Fruit fly (Drosophila melanogaster) whole organism, wandering third instar larva: ENCODE data around the gene Tm2.
A peak's percentile ranks its signal among the peaks of the same experiment; 100 is the strongest.

Source experiments
- Abd-B ChIP-seq: fragments of >200 bp; optimal IDR thresholded peaks from 2 replicates; lab custom pipeline; 2017; ENCODE audit warnings: missing biosample characterization, missing genetic modification characterization
- CG32264 ChIP-seq: fragments of 200-800 bp; sonication (Bioruptor generic); optimal IDR thresholded peaks from 2 replicates; lab custom pipeline; 2016; ENCODE audit warnings: missing biosample characterization, missing genetic modification characterization
- CG9705 ChIP-seq: fragments of 200-800 bp; sonication (Bioruptor generic); optimal IDR thresholded peaks from 2 replicates; lab custom pipeline; 2018; ENCODE audit warnings: missing biosample characterization, mild to moderate bottlenecking, missing genetic modification characterization
- CrebA ChIP-seq: fragments of 200-800 bp; sonication (Bioruptor generic); optimal IDR thresholded peaks from 2 replicates; lab custom pipeline; 2016; ENCODE audit warnings: missing biosample characterization, mild to moderate bottlenecking, missing genetic modification characterization, borderline replicate concordance
- Dfd ChIP-seq: fragments of >200 bp; optimal IDR thresholded peaks from 2 replicates; lab custom pipeline; 2017; ENCODE audit warnings: missing biosample characterization, missing genetic modification characterization
- Dif ChIP-seq: fragments of 200-275, 200-300 bp; sonication (Bioruptor generic); optimal IDR thresholded peaks from 2 replicates; lab custom pipeline; 2018; ENCODE audit warnings: missing biosample characterization, missing genetic modification characterization; ENCODE audit not compliant: partially characterized antibody
- GATAd ChIP-seq: sonication (Bioruptor generic); optimal IDR thresholded peaks from 2 replicates; lab custom pipeline; 2016; ENCODE audit warnings: missing biosample characterization, missing genetic modification characterization
- HLH106 ChIP-seq: fragments of 200-800 bp; optimal IDR thresholded peaks from 3 replicates; lab custom pipeline; 2019; ENCODE audit warnings: missing biosample characterization, mild to moderate bottlenecking, missing genetic modification characterization, moderate library complexity
- Hnf4 ChIP-seq: fragments of 200-800 bp; sonication (Bioruptor generic); optimal IDR thresholded peaks from 2 replicates; lab custom pipeline; 2016; ENCODE audit warnings: missing biosample characterization, mild to moderate bottlenecking, missing genetic modification characterization
- Hr78 ChIP-seq: fragments of >200 bp; optimal IDR thresholded peaks from 2 replicates; lab custom pipeline; 2017; ENCODE audit warnings: missing biosample characterization, missing genetic modification characterization
- Hr83 ChIP-seq: fragments of 200-300 bp; sonication (Bioruptor generic); optimal IDR thresholded peaks from 2 replicates; lab custom pipeline; 2016; ENCODE audit warnings: missing biosample characterization, mild to moderate bottlenecking, missing genetic modification characterization, moderate library complexity; ENCODE audit not compliant: poor library complexity, severe bottlenecking
- Jra ChIP-seq: sonication (Bioruptor generic); optimal IDR thresholded peaks from 2 replicates; lab custom pipeline; 2016; ENCODE audit warnings: missing biosample characterization, missing genetic modification characterization
- Mio ChIP-seq: sonication (Bioruptor generic); optimal IDR thresholded peaks from 2 replicates; lab custom pipeline; 2016; ENCODE audit warnings: missing biosample characterization, missing genetic modification characterization
- Myc ChIP-seq: fragments of >200 bp; optimal IDR thresholded peaks from 2 replicates; lab custom pipeline; 2017
- N ChIP-seq: fragments of >200 bp; optimal IDR thresholded peaks from 2 replicates; lab custom pipeline; 2018; ENCODE audit warnings: missing biosample characterization, missing external identifiers, missing genetic modification characterization
- OdsH ChIP-seq: fragments of 200-800 bp; sonication (Bioruptor generic); optimal IDR thresholded peaks from 2 replicates; lab custom pipeline; 2016; ENCODE audit warnings: missing biosample characterization, mild to moderate bottlenecking, missing genetic modification characterization
- Rel ChIP-seq, 2 experiments: fragments of 200-800 bp; sonication (Bioruptor generic) in 1 of 2; optimal IDR thresholded peaks; 2 replicates in 1 of 2; 3 replicates in 1 of 2; lab custom pipeline; 2016 to 2019; ENCODE audit warnings: mild to moderate bottlenecking in 2 of 2, missing biosample characterization in 2 of 2, missing genetic modification characterization in 2 of 2, moderate library complexity in 1 of 2
- Sp1 ChIP-seq: fragments of 200-800 bp; sonication (Bioruptor generic); optimal IDR thresholded peaks from 3 replicates; lab custom pipeline; 2019; ENCODE audit warnings: missing biosample characterization, mild to moderate bottlenecking, missing genetic modification characterization, moderate library complexity
- Vsx2 ChIP-seq: fragments of 200-300, 225-300 bp; sonication (Bioruptor generic); optimal IDR thresholded peaks from 2 replicates; lab custom pipeline; 2018; ENCODE audit warnings: missing biosample characterization, missing genetic modification characterization; ENCODE audit not compliant: partially characterized antibody
- br ChIP-seq: fragments of 200-800 bp; sonication (Bioruptor generic); optimal IDR thresholded peaks from 2 replicates; lab custom pipeline; 2016; ENCODE audit warnings: missing biosample characterization, missing genetic modification characterization
- brk ChIP-seq: fragments of 200-800 bp; sonication (Bioruptor generic); optimal IDR thresholded peaks from 2 replicates; lab custom pipeline; 2016; ENCODE audit warnings: missing biosample characterization, mild to moderate bottlenecking, missing genetic modification characterization
- dl ChIP-seq, 2 experiments: fragments of 175-275, 200-275 bp in 1 of 2; fragments of 200-275 bp in 1 of 2; sonication (Bioruptor generic); optimal IDR thresholded peaks; lab custom pipeline; 2018; ENCODE audit warnings: mild to moderate bottlenecking in 2 of 2, missing biosample characterization in 2 of 2, missing genetic modification characterization in 2 of 2, moderate library complexity in 2 of 2; ENCODE audit not compliant: partially characterized antibody in 2 of 2, insufficient read depth in 1 of 2
- dmrt93B ChIP-seq: fragments of 200-800 bp; sonication (Bioruptor generic); optimal IDR thresholded peaks from 2 replicates; lab custom pipeline; 2018; ENCODE audit warnings: missing biosample characterization, mild to moderate bottlenecking, missing genetic modification characterization
- dsf ChIP-seq: sonication (Bioruptor generic); optimal IDR thresholded peaks from 2 replicates; lab custom pipeline; 2016; ENCODE audit warnings: missing biosample characterization, missing genetic modification characterization, borderline replicate concordance
- ey ChIP-seq: fragments of 200-800 bp; sonication (Bioruptor generic); optimal IDR thresholded peaks from 2 replicates; lab custom pipeline; 2016; ENCODE audit warnings: missing biosample characterization, missing genetic modification characterization
- foxo ChIP-seq, 2 experiments: fragments of 200-800 bp; sonication (Bioruptor generic); optimal IDR thresholded peaks; 2 replicates in 1 of 2; 3 replicates in 1 of 2; lab custom pipeline; 2016 to 2017; ENCODE audit warnings: missing biosample characterization in 2 of 2, missing genetic modification characterization in 2 of 2
- fru ChIP-seq: fragments of 200-800 bp; sonication (Bioruptor generic); optimal IDR thresholded peaks from 3 replicates; lab custom pipeline; 2016; ENCODE audit warnings: missing biosample characterization, mild to moderate bottlenecking, missing genetic modification characterization
- h ChIP-seq: fragments of 200-800 bp; sonication (Bioruptor generic); optimal IDR thresholded peaks from 3 replicates; lab custom pipeline; 2016; ENCODE audit warnings: missing biosample characterization, mild to moderate bottlenecking, missing genetic modification characterization
- jim ChIP-seq: fragments of 175-275, 200-325 bp; sonication (Bioruptor generic); optimal IDR thresholded peaks from 2 replicates; lab custom pipeline; 2016; ENCODE audit warnings: missing biosample characterization, mild to moderate bottlenecking, missing genetic modification characterization
- lola ChIP-seq: fragments of >200 bp; optimal IDR thresholded peaks from 2 replicates; lab custom pipeline; 2017; ENCODE audit warnings: missing biosample characterization, missing genetic modification characterization
- pan ChIP-seq: fragments of >200 bp; optimal IDR thresholded peaks from 2 replicates; lab custom pipeline; 2017
- psq ChIP-seq: fragments of 200-800 bp; sonication (Bioruptor generic); optimal IDR thresholded peaks from 3 replicates; lab custom pipeline; 2017; ENCODE audit warnings: missing biosample characterization, mild to moderate bottlenecking, missing genetic modification characterization, moderate library complexity
- rgr ChIP-seq: fragments of 200-800 bp; sonication (Bioruptor generic); optimal IDR thresholded peaks from 3 replicates; lab custom pipeline; 2016; ENCODE audit warnings: missing biosample characterization, mild to moderate bottlenecking, missing genetic modification characterization
- sage ChIP-seq: fragments of 200-800 bp; sonication (Bioruptor generic); optimal IDR thresholded peaks from 2 replicates; lab custom pipeline; 2016; ENCODE audit warnings: missing biosample characterization, mild to moderate bottlenecking, missing genetic modification characterization
- sv ChIP-seq: fragments of 200-800 bp; sonication (Bioruptor generic); optimal IDR thresholded peaks from 3 replicates; lab custom pipeline; 2016; ENCODE audit warnings: missing biosample characterization, missing genetic modification characterization
- tai ChIP-seq: sonication (Bioruptor generic); optimal IDR thresholded peaks from 2 replicates; lab custom pipeline; 2016; ENCODE audit warnings: missing biosample characterization, missing genetic modification characterization
- usp ChIP-seq: fragments of >200 bp; optimal IDR thresholded peaks from 2 replicates; lab custom pipeline; 2017; ENCODE audit warnings: missing biosample characterization, missing genetic modification characterization
- woc ChIP-seq: sonication (Bioruptor generic); optimal IDR thresholded peaks from 2 replicates; lab custom pipeline; 2016; ENCODE audit warnings: missing biosample characterization, mild to moderate bottlenecking, missing genetic modification characterization

Gene Tm2

dm6 chr3R:15287763-15288162 lies 22.2 kb upstream of the Tm2 start:
- TF ChIP-seq CrebA (no peak), GATAd (GFP tag; lab: Kevin White, UChicago) (no peak), CG9705 (GFP tag; lab: Kevin White, UChicago) (no peak), Dif (GFP tag; lab: Kevin White, UChicago) (peak; percentile 86), psq (GFP tag; lab: Kevin White, UChicago) (no peak), Jra (GFP tag; lab: Kevin White, UChicago) (no peak), Abd-B (GFP tag; lab: Kevin White, UChicago) (no peak), lola (GFP tag; lab: Kevin White, UChicago) (no peak), HLH106 (tag; lab: Kevin White, UChicago) (peak; percentile 30), Hr83 (no peak), OdsH (GFP tag; lab: Kevin White, UChicago) (no peak), Vsx2 (GFP tag; lab: Kevin White, UChicago) (peak; percentile 76), pan (lab: Kevin White, UChicago) (no peak), Myc (lab: Kevin White, UChicago) (peak; percentile 73), br (GFP tag; lab: Kevin White, UChicago) (no peak), dsf (no peak), Sp1 (GFP tag; lab: Kevin White, UChicago) (no peak), Mio (GFP tag; lab: Kevin White, UChicago) (no peak), dl (GFP tag; optimal IDR thresholded peaks at IDR 0.05; lab: Kevin White, UChicago; ENCODE audit: insufficient read depth in 1 of 2, partially characterized antibody in 2 of 2) (peak; percentile 68 to 71), brk (no peak), dmrt93B (GFP tag; lab: Kevin White, UChicago) (no peak), Dfd (GFP tag; lab: Kevin White, UChicago) (no peak), foxo (GFP tag; optimal IDR thresholded peaks at IDR 0.05; lab: Kevin White, UChicago) (peak in 1 of 2 experiments; percentile 14), N (GFP tag; lab: Kevin White, UChicago) (no peak), CG32264 (GFP tag; lab: Kevin White, UChicago) (no peak), sage (GFP tag; lab: Kevin White, UChicago) (no peak), rgr (GFP tag; lab: Kevin White, UChicago) (peak; percentile 36), h (GFP tag; lab: Kevin White, UChicago) (peak; percentile 5), ey (GFP tag; lab: Kevin White, UChicago) (no peak), sv (GFP tag; lab: Kevin White, UChicago) (no peak), woc (GFP tag; lab: Kevin White, UChicago) (no peak), Hnf4 (GFP tag; lab: Kevin White, UChicago) (no peak), fru (GFP tag; lab: Kevin White, UChicago) (no peak), jim (no peak), usp (GFP tag; lab: Kevin White, UChicago) (no peak), Rel (GFP tag; optimal IDR thresholded peaks at IDR 0.05; lab: Kevin White, UChicago) (no peak), Rel (tag; optimal IDR thresholded peaks at IDR 0.05; lab: Kevin White, UChicago) (peak; percentile 39), Hr78 (no peak), tai (GFP tag; lab: Kevin White, UChicago) (no peak)

dm6 chr3R:15288802-15289201 lies 21.2 kb upstream of the Tm2 start:
- TF ChIP-seq usp (GFP tag; lab: Kevin White, UChicago) (no peak), rgr (GFP tag; lab: Kevin White, UChicago) (no peak), CrebA (no peak), foxo (GFP tag; optimal IDR thresholded peaks at IDR 0.05; lab: Kevin White, UChicago) (no peak), psq (GFP tag; lab: Kevin White, UChicago) (no peak), Abd-B (GFP tag; lab: Kevin White, UChicago) (no peak), ey (GFP tag; lab: Kevin White, UChicago) (no peak), jim (no peak), CG9705 (GFP tag; lab: Kevin White, UChicago) (no peak), Hnf4 (GFP tag; lab: Kevin White, UChicago) (no peak), woc (GFP tag; lab: Kevin White, UChicago) (no peak), pan (lab: Kevin White, UChicago) (no peak), HLH106 (tag; lab: Kevin White, UChicago) (no peak)
